Worm (Caenorhabditis elegans): ENCODE data around the gene dhs-18.

The dhs-18 gene

DNA sequence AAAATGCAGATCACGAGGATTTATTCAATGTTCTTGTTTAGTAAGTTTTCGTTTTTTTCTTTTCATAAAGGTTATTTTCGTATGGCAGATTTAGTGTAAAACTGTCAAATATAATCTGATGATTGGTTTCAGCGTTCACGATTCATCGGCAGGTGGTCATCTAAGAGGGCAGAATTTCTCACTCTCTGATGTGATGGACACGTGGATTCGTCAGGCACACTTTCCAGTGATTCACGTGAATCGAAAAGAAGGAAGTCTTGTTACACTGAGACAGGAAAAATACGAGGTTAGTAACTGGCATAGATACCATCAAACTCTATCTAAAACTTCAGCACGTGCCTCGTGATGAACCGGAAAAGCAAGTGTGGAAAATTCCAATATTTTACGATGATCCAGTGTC is 48.1 kb upstream of the dhs-18 start (continued):
- TF ChIP-seq mxl-3 (GFP tag; optimal IDR thresholded peaks at IDR 0.05): peak; percentile 73
- TF ChIP-seq nhr-102 (tag; optimal IDR thresholded peaks at IDR 0.05): no peak
- no peak for TF ChIP-seq hmg-1.1 (GFP tag; IDR thresholded peaks at IDR 0.05)
- TF ChIP-seq mdt-29 (GFP tag; IDR thresholded peaks at IDR 0.05): no peak

DNA sequence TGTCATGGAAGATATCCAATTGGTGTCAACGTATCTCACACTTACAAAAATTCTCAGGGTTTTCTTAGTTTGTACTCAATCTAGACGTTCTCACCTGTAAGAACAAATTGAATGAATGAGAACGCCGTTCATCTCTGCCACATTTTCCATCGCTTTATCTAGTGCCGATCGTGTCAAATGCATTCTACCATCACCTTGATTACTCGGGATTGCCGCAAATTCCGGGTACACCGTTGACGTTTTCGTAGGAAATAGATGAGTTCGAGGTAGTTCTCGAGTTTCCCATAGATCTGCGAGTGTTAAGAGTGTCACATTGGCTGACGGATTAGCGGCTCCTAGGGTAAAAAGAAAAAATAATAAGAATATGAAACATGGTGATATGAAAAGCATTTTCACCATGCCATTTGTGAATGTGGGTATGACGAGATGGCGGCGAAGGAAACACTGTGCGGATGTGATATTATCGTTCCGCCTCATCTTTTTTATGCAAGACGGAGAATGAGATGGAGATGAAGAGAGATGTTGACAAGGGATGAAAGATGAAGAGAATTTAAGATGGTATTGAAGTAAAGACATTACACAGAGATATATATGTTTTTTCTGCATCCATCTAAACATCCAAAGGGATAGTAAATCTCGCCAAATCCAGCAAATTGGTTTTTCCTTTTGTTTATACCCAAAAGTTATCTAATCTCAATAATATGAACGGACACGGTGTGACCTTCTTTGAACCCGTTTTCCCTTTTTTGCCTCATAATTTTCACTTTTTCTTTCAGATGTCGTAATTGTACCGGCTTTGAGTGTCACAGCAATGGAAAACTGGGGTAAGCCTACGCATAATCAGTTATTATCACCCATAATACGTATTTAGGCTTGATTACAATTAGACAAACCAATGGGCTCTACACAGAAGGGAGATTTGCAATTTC is 46.8 kb upstream of the dhs-18 start, which contains the start of gene lact-8:
Gene lact-8, minus strand, starts transcription at position 445 of the 929 bp plus-strand sequence.
- TF ChIP-seq daf-8 (GFP tag; IDR thresholded peaks at IDR 0.05): no peak
- no peak for TF ChIP-seq ZK337.2 (GFP tag; IDR thresholded peaks at IDR 0.05)
- peak; percentile 71 for TF ChIP-seq aha-1 (tag)

DNA sequence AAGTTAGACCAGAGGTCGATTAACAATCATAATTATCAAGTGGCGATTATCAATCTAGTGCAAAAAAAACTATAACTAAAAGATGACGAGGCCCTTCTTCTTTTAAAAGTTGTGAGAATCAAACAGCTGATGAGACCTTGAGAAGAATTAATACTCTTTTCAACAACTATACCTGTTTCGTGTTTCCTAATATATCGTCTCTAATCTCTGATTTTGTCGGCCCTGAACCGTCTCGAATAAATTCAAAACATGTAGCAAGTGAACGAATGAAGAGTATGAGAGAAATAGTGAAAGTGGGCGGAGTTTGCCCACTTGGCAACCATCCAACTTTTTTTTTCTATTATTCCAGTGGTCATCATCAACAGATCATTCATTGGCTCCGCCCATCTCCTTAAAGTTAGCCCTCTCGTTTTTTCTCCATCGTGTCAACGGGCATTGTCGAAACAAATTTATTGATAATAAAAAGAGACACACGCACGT is 40.9 kb upstream of the dhs-18 start, which contains the start of gene Y42A5A.1:
Gene Y42A5A.1, plus strand, starts transcription at position 430 of the 480 bp plus-strand sequence.
- TF ChIP-seq nhr-102 (tag; optimal IDR thresholded peaks at IDR 0.05) (no peak), nhr-6 (tag; optimal IDR thresholded peaks at IDR 0.05) (no peak), set-16 (GFP tag; IDR thresholded peaks at IDR 0.05) (no peak), nhr-41 (GFP tag; IDR thresholded peaks at IDR 0.05) (no peak), dmd-6 (GFP tag; IDR thresholded peaks at IDR 0.05) (no peak), nhr-77 (tag; optimal IDR thresholded peaks at IDR 0.05) (no peak), nhr-48 (tag; optimal IDR thresholded peaks at IDR 0.05) (no peak), F26F4.8 (GFP tag; conservative IDR thresholded peaks at IDR 0.05) (no peak), daf-8 (GFP tag; IDR thresholded peaks at IDR 0.05) (no peak), rbr-2 (tag; optimal IDR thresholded peaks at IDR 0.05) (no peak), egl-27 (tag; optimal IDR thresholded peaks at IDR 0.05) (no peak), snpc-4 (tag; optimal IDR thresholded peaks at IDR 0.05) (no peak), zip-2 (tag; optimal IDR thresholded peaks at IDR 0.05) (no peak), R02D3.7 (tag; optimal IDR thresholded peaks at IDR 0.05) (no peak), snpc-1.2 (GFP tag; IDR thresholded peaks at IDR 0.05) (no peak), F37D6.2 (tag; optimal IDR thresholded peaks at IDR 0.05) (no peak), mdt-29 (GFP tag; IDR thresholded peaks at IDR 0.05) (no peak), nhr-76 (tag; optimal IDR thresholded peaks at IDR 0.05) (no peak), ceh-44 (GFP tag; IDR thresholded peaks at IDR 0.05) (no peak)

DNA sequence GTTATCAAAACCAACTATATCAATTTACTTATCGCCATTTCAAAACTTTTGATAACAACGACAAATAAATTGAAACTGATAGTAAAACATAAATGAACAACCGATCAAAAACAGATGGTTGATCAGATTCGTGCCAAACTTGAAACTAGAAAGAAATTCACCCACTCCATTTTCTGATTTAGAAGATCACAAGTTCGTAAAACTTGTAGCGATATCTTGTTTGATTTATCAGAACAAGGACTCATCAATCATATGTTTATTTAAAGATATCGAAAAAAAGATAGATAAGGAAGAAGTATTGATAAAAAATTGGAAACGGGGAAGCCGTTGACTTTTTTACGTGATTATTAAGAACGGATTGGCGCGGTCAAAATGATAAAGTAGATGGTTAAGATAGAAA is 40.5 kb upstream of the dhs-18 start:
- peak; percentile 55 for TF ChIP-seq aha-1 (tag)
- TF ChIP-seq lin-39 (tag; optimal IDR thresholded peaks at IDR 0.05): no peak
- no peak for TF ChIP-seq zfp-2 (tag; optimal IDR thresholded peaks at IDR 0.05)
- no peak for TF ChIP-seq nhr-77 (tag; optimal IDR thresholded peaks at IDR 0.05)
- peak; percentile 61 for TF ChIP-seq nhr-28 (tag; optimal IDR thresholded peaks at IDR 0.05)
- no peak for TF ChIP-seq arid-1 (GFP tag; conservative IDR thresholded peaks at IDR 0.05)
- TF ChIP-seq cey-2 (tag; optimal IDR thresholded peaks at IDR 0.05; ENCODE audit: borderline replicate concordance, insufficient read depth): peak; percentile 73
- TF ChIP-seq nhr-25 (tag; optimal IDR thresholded peaks at IDR 0.05; ENCODE audit: borderline replicate concordance, insufficient read depth): no peak
- peak in 1 of 2 experiments; percentile 15 for TF ChIP-seq mdl-1 (tag; optimal IDR thresholded peaks at IDR 0.05)
- peak; percentile 58 for TF ChIP-seq dmd-6 (GFP tag; IDR thresholded peaks at IDR 0.05)
- peak; percentile 4 for TF ChIP-seq hlh-30 (tag; optimal IDR thresholded peaks at IDR 0.05; ENCODE audit: insufficient read depth)
- TF ChIP-seq hlh-11 (tag; optimal IDR thresholded peaks at IDR 0.05): peak; percentile 36
- TF ChIP-seq tra-1 (GFP tag; IDR thresholded peaks at IDR 0.05): peak; percentile 74
- TF ChIP-seq ceh-20 (GFP tag; IDR thresholded peaks at IDR 0.05): peak; percentile 64; the same call in 1 of the 2 replicates
- TF ChIP-seq php-3 (GFP tag; IDR thresholded peaks at IDR 0.05): peak; percentile 33; the same call in 1 of the 2 replicates
- TF ChIP-seq saeg-2 (GFP tag; IDR thresholded peaks at IDR 0.05): no peak
- peak; percentile 25 for TF ChIP-seq T20F7.1 (GFP tag; optimal IDR thresholded peaks at IDR 0.05)
- TF ChIP-seq fkh-10 (GFP tag; optimal IDR thresholded peaks at IDR 0.05): no peak
- TF ChIP-seq ZK546.5 (tag; optimal IDR thresholded peaks at IDR 0.05): no peak
- peak; percentile 0 for TF ChIP-seq nhr-48 (tag; optimal IDR thresholded peaks at IDR 0.05)
- peak; percentile 54 for TF ChIP-seq pqm-1 (tag; optimal IDR thresholded peaks at IDR 0.05)
